Worm (Caenorhabditis elegans) whole organism, L4 larva: ENCODE results near the gene dyc-1.
A peak's percentile ranks its signal among the peaks of the same experiment; 100 is the strongest.

ENCODE experiments used
- F10B5.3 ChIP-seq: sonication (generic microtip); optimal IDR thresholded peaks from 2 replicates; lab custom pipeline; 2016; ENCODE audit warnings: mild to moderate bottlenecking, missing genetic modification characterization, missing compliant biosample characterization
- F49E8.2 ChIP-seq: sonication (generic microtip); optimal IDR thresholded peaks from 2 replicates; lab custom pipeline; 2016; ENCODE audit warnings: missing compliant biosample characterization, mild to moderate bottlenecking, missing genetic modification characterization, borderline replicate concordance
- T20F7.1 ChIP-seq: fragments of 200-800 bp; sonication (Bioruptor generic); optimal IDR thresholded peaks from 2 replicates; lab custom pipeline; 2018; ENCODE audit warnings: mild to moderate bottlenecking, missing genetic modification characterization, missing compliant biosample characterization
- Y48G9A.11 ChIP-seq: fragments of 200-800 bp; sonication (Bioruptor generic); IDR thresholded peaks from 2 replicates; pipeline ENCODE4 v1.3.6; 2022; ENCODE audit warnings: missing genetic modification reagents, missing genetic modification characterization, missing compliant biosample characterization
- ZK337.2 ChIP-seq: fragments of 200-800 bp; sonication (Bioruptor generic); IDR thresholded peaks from 2 replicates; pipeline ENCODE4 v1.3.6; 2022; ENCODE audit warnings: missing genetic modification reagents, missing genetic modification characterization, missing compliant biosample characterization
- ZK546.5 ChIP-seq, 2 experiments: sonication (generic microtip); optimal IDR thresholded peaks; 2 replicates each; lab custom pipeline; 2017; ENCODE audit warnings: missing biosample characterization in 2 of 2, missing genetic modification characterization in 2 of 2
- aha-1 ChIP-seq: fragments of 150-350 bp; peaks from one replicate; lab custom pipeline; 2014; ENCODE audit warnings: missing biosample characterization, missing genetic modification characterization
- ama-1 ChIP-seq: fragments of 150-350 bp; optimal IDR thresholded peaks from 2 replicates; lab custom pipeline; 2014; ENCODE audit warnings: inconsistent platforms, mixed read lengths
- arid-1 ChIP-seq: fragments of 200-800 bp; sonication (Bioruptor generic); conservative IDR thresholded peaks from 2 replicates; pipeline ENCODE4 v1.3.6; 2022; ENCODE audit warnings: missing genetic modification reagents, missing genetic modification characterization, missing compliant biosample characterization
- attf-4 ChIP-seq: sonication (generic microtip); optimal IDR thresholded peaks from 3 replicates; lab custom pipeline; 2017; ENCODE audit warnings: missing biosample characterization, missing genetic modification characterization
- ceh-20 ChIP-seq: fragments of 200-800 bp; sonication (Bioruptor generic); IDR thresholded peaks from 2 replicates; pipeline ENCODE4 v1.3.6; 2022; ENCODE audit warnings: missing genetic modification reagents, missing genetic modification characterization, missing compliant biosample characterization
- ceh-32 ChIP-seq: sonication (generic microtip); optimal IDR thresholded peaks from 2 replicates; lab custom pipeline; 2016; ENCODE audit warnings: mild to moderate bottlenecking, missing genetic modification characterization, missing compliant biosample characterization; ENCODE audit not compliant: poor library complexity
- ces-1 ChIP-seq: fragments of 150-350 bp; sonication (generic microtip); optimal IDR thresholded peaks from 4 replicates; lab custom pipeline; 2014; ENCODE audit warnings: missing biosample characterization, missing genetic modification reagents, missing genetic modification characterization
- daf-12 ChIP-seq: fragments of 150-350 bp; optimal IDR thresholded peaks from 2 replicates; lab custom pipeline; 2014; ENCODE audit warnings: missing biosample characterization, missing genetic modification reagents, missing genetic modification characterization
- daf-19 ChIP-seq: fragments of 200-800 bp; sonication (Bioruptor generic); conservative IDR thresholded peaks from 2 replicates; pipeline ENCODE4 v1.3.6; 2022; ENCODE audit warnings: missing genetic modification characterization, missing compliant biosample characterization
- dmd-6 ChIP-seq: fragments of 200-800 bp; sonication (Bioruptor generic); IDR thresholded peaks from 2 replicates; pipeline ENCODE4 v1.3.6; 2022; ENCODE audit warnings: missing genetic modification reagents, missing genetic modification characterization, missing compliant biosample characterization
- dmd-8 ChIP-seq: fragments of 200-800 bp; sonication (Bioruptor generic); IDR thresholded peaks from 2 replicates; pipeline ENCODE4 v1.3.6; 2022; ENCODE audit warnings: missing genetic modification characterization, missing compliant biosample characterization
- dpl-1 ChIP-seq: fragments of 150-350 bp; optimal IDR thresholded peaks from 2 replicates; lab custom pipeline; 2014; ENCODE audit warnings: missing biosample characterization, missing genetic modification reagents, missing genetic modification characterization
- fkh-10 ChIP-seq: fragments of 150-350 bp; optimal IDR thresholded peaks from 2 replicates; lab custom pipeline; 2014; ENCODE audit warnings: missing biosample characterization, missing genetic modification reagents, missing genetic modification characterization
- fos-1 ChIP-seq: fragments of 150-350 bp; optimal IDR thresholded peaks from 2 replicates; lab custom pipeline; 2014; ENCODE audit warnings: missing biosample characterization, missing genetic modification characterization
- gei-8 ChIP-seq: fragments of 200-800 bp; sonication (Bioruptor generic); optimal IDR thresholded peaks from 2 replicates; lab custom pipeline; 2018; ENCODE audit warnings: mild to moderate bottlenecking, missing genetic modification characterization, missing compliant biosample characterization
- hlh-30 ChIP-seq: sonication (generic microtip); optimal IDR thresholded peaks from 2 replicates; lab custom pipeline; 2017; ENCODE audit warnings: antibody characterized with exemption, mild to moderate bottlenecking, missing genetic modification characterization, missing compliant biosample characterization; ENCODE audit not compliant: insufficient read depth
- jun-1 ChIP-seq: fragments of 150-350 bp; optimal IDR thresholded peaks from 2 replicates; lab custom pipeline; 2014; ENCODE audit warnings: missing biosample characterization, missing genetic modification reagents, missing genetic modification characterization
- lim-7 ChIP-seq: fragments of 200-800 bp; sonication (Bioruptor generic); IDR thresholded peaks from 2 replicates; pipeline ENCODE4 v1.3.6; 2022; ENCODE audit warnings: missing genetic modification characterization, missing compliant biosample characterization
- lin-1 ChIP-seq: fragments of 200-800 bp; sonication (Bioruptor generic); IDR thresholded peaks from 2 replicates; pipeline ENCODE4 v1.3.6; 2022; ENCODE audit warnings: missing genetic modification reagents, missing genetic modification characterization, missing compliant biosample characterization
- lin-13 ChIP-seq: fragments of 150-350 bp; optimal IDR thresholded peaks from 2 replicates; lab custom pipeline; 2014; ENCODE audit warnings: missing biosample characterization, missing genetic modification reagents, missing genetic modification characterization
- lin-29 ChIP-seq: fragments of 200-800 bp; sonication (Bioruptor generic); IDR thresholded peaks from 2 replicates; pipeline ENCODE4 v1.3.6; 2022; ENCODE audit warnings: missing genetic modification reagents, missing genetic modification characterization, missing compliant biosample characterization
- lin-38 ChIP-seq: fragments of 200-800 bp; sonication (Bioruptor generic); IDR thresholded peaks from 2 replicates; pipeline ENCODE4 v1.3.6; 2022; ENCODE audit warnings: missing genetic modification reagents, missing genetic modification characterization, missing compliant biosample characterization
- lin-39 ChIP-seq: fragments of 150-350 bp; optimal IDR thresholded peaks from 2 replicates; lab custom pipeline; 2014; ENCODE audit warnings: missing biosample characterization, missing genetic modification reagents, missing genetic modification characterization
- madf-5 ChIP-seq, 2 experiments: fragments of 200-800 bp; sonication (Bioruptor generic); IDR thresholded peaks; 2 replicates each; pipeline ENCODE4 v1.3.6; 2022; ENCODE audit warnings: missing compliant biosample characterization in 2 of 2, missing genetic modification characterization in 2 of 2
- mep-1 ChIP-seq: fragments of 150-350 bp; sonication (generic microtip); optimal IDR thresholded peaks from 3 replicates; lab custom pipeline; 2014; ENCODE audit warnings: missing biosample characterization, missing genetic modification characterization
- mxl-2 ChIP-seq: fragments of 200-800 bp; sonication (Bioruptor generic); conservative IDR thresholded peaks from 2 replicates; pipeline ENCODE4 v1.3.6; 2022; ENCODE audit warnings: missing genetic modification reagents, missing genetic modification characterization, missing compliant biosample characterization
- mxl-3 ChIP-seq: fragments of 200-800 bp; sonication (Bioruptor generic); optimal IDR thresholded peaks from 2 replicates; lab custom pipeline; 2018; ENCODE audit warnings: mild to moderate bottlenecking, missing genetic modification characterization, missing compliant biosample characterization
- nhr-10 ChIP-seq: fragments of 150-350 bp; optimal IDR thresholded peaks from 2 replicates; lab custom pipeline; 2014; ENCODE audit warnings: missing biosample characterization, missing genetic modification characterization
- nhr-102 ChIP-seq: sonication (generic microtip); optimal IDR thresholded peaks from 2 replicates; lab custom pipeline; 2016; ENCODE audit warnings: mild to moderate bottlenecking, missing genetic modification characterization, moderate library complexity, missing compliant biosample characterization
- nhr-237 ChIP-seq: sonication (generic microtip); optimal IDR thresholded peaks from 2 replicates; lab custom pipeline; 2017; ENCODE audit warnings: missing biosample characterization, missing genetic modification characterization
- nhr-42 ChIP-seq: fragments of 200-800 bp; sonication (Bioruptor generic); IDR thresholded peaks from 2 replicates; pipeline ENCODE4 v1.3.6; 2022; ENCODE audit warnings: missing genetic modification characterization, missing compliant biosample characterization
- nhr-48 ChIP-seq: sonication (generic microtip); optimal IDR thresholded peaks from 2 replicates; lab custom pipeline; 2016; ENCODE audit warnings: mild to moderate bottlenecking, missing genetic modification characterization, missing compliant biosample characterization
- nhr-76 ChIP-seq: fragments of 150-350 bp; optimal IDR thresholded peaks from 2 replicates; lab custom pipeline; 2014; ENCODE audit warnings: missing biosample characterization, missing genetic modification characterization
- nhr-77 ChIP-seq: fragments of 150-350 bp; optimal IDR thresholded peaks from 2 replicates; lab custom pipeline; 2014; ENCODE audit warnings: missing biosample characterization, missing genetic modification characterization
- php-3 ChIP-seq: fragments of 200-800 bp; sonication (Bioruptor generic); IDR thresholded peaks from 2 replicates; pipeline ENCODE4 v1.3.6; 2022; ENCODE audit warnings: missing genetic modification reagents, missing genetic modification characterization, missing compliant biosample characterization
- pqm-1 ChIP-seq: sonication (generic microtip); optimal IDR thresholded peaks from 2 replicates; lab custom pipeline; 2017; ENCODE audit warnings: missing biosample characterization, missing genetic modification characterization
- saeg-2 ChIP-seq: fragments of 200-800 bp; sonication (Bioruptor generic); IDR thresholded peaks from 2 replicates; pipeline ENCODE4 v1.3.6; 2022; ENCODE audit warnings: missing genetic modification reagents, missing genetic modification characterization, missing compliant biosample characterization
- skn-1 ChIP-seq: fragments of 150-350 bp; optimal IDR thresholded peaks from 2 replicates; lab custom pipeline; 2014; ENCODE audit warnings: missing biosample characterization, missing genetic modification characterization
- tag-97 ChIP-seq: fragments of 200-800 bp; sonication (Bioruptor generic); IDR thresholded peaks from 2 replicates; pipeline ENCODE4 v1.3.6; 2022; ENCODE audit warnings: missing genetic modification characterization, missing compliant biosample characterization
- tra-1 ChIP-seq: fragments of 200-800 bp; sonication (Bioruptor generic); IDR thresholded peaks from 2 replicates; pipeline ENCODE4 v1.3.6; 2022; ENCODE audit warnings: missing genetic modification reagents, missing genetic modification characterization, missing compliant biosample characterization
- unc-130 ChIP-seq: sonication (generic microtip); optimal IDR thresholded peaks from 2 replicates; lab custom pipeline; 2016; ENCODE audit warnings: missing genetic modification reagents, missing genetic modification characterization, missing compliant biosample characterization
- unc-39 ChIP-seq: sonication (generic microtip); optimal IDR thresholded peaks from 2 replicates; lab custom pipeline; 2017; ENCODE audit warnings: missing biosample characterization, missing genetic modification characterization
- unc-62 ChIP-seq, 3 experiments: fragments of 150-350 bp in 1 of 3; sonication (generic microtip); optimal IDR thresholded peaks in 2 of 3; peaks in 1 of 3; 1 replicate in 1 of 3; 2 replicates in 2 of 3; lab custom pipeline; 2014 to 2017; ENCODE audit warnings: missing biosample characterization in 3 of 3, missing genetic modification characterization in 3 of 3, missing genetic modification reagents in 3 of 3, missing genotype in 1 of 3
- vab-7 ChIP-seq: fragments of 200-800 bp; sonication (Bioruptor generic); IDR thresholded peaks from 2 replicates; pipeline ENCODE4 v1.3.6; 2022; ENCODE audit warnings: missing genetic modification reagents, missing genetic modification characterization, missing compliant biosample characterization
- zag-1 ChIP-seq: fragments of 150-350 bp; optimal IDR thresholded peaks from 2 replicates; lab custom pipeline; 2014; ENCODE audit warnings: missing biosample characterization, missing genetic modification characterization
- zip-11 ChIP-seq: fragments of 200-800 bp; sonication (Bioruptor generic); IDR thresholded peaks from 2 replicates; pipeline ENCODE4 v1.3.6; 2022; ENCODE audit warnings: missing genetic modification characterization, missing compliant biosample characterization
- zip-2 ChIP-seq: fragments of 150-350 bp; optimal IDR thresholded peaks from 2 replicates; lab custom pipeline; 2014; ENCODE audit warnings: missing biosample characterization, missing genetic modification characterization

dyc-1 gene

DNA sequence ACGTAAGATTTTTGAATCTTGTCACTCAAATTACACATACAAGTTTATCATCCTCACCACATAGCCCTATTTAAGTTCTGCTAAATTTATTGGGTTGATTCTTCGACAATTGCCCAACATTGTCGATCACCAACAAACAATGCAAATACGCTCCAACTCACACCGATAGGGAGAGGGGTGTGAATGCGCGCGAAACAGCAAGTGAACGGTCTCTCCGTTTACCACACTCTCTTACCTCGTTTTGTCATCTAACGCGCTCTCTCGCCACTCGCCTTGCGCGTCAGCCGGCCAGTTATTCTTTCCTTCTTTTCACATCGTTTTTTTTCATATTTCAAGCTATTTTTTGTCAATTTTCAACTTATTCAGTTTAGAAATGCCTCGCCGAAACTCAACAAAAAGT, 52.7 kb downstream of the dyc-1 start, which contains the start of gene F16B12.6 (continued):
- TF ChIP-seq ama-1 (no peak), ceh-20 (0 out of 2 replicates have a peak, but pooled peaks have one; percentile 52), lin-1 (no peak), fkh-10 (peak; percentile 23), nhr-76 (tag; lab: Kevin White, UChicago) (no peak), ZK546.5 (tag; optimal IDR thresholded peaks at IDR 0.05; lab: Kevin White, UChicago) (no peak), lin-13 (peak; percentile 80), nhr-237 (tag; lab: Kevin White, UChicago) (no peak), fos-1 (no peak), gei-8 (GFP tag; lab: Kevin White, UChicago) (no peak), vab-7 (GFP tag; lab: Robert Waterston, UW) (no peak), unc-62 (GFP tag; optimal IDR thresholded peaks at IDR 0.05 in 1 of 2; lab: Kevin White, UChicago) (no peak), unc-62 (tag; optimal IDR thresholded peaks at IDR 0.05; lab: Kevin White, UChicago) (no peak), jun-1 (tag; lab: Kevin White, UChicago) (no peak), lin-39 (tag; lab: Kevin White, UChicago) (no peak), lin-38 (peak; percentile 91), arid-1 (no peak; the same call in 1 of the 2 replicates), skn-1 (no peak), mxl-3 (GFP tag; lab: Kevin White, UChicago) (peak; percentile 46), nhr-10 (tag; lab: Kevin White, UChicago) (no peak), F10B5.3 (no peak), F49E8.2 (tag; lab: Kevin White, UChicago) (no peak), tra-1 (GFP tag; lab: Robert Waterston, UW) (no peak), unc-130 (no peak), ceh-32 (tag; lab: Kevin White, UChicago) (no peak), zip-11 (GFP tag; lab: Robert Waterston, UW) (no peak), madf-5 (GFP tag; IDR thresholded peaks at IDR 0.05; lab: Robert Waterston, UW) (no peak), nhr-42 (peak; percentile 11; the same call in 1 of the 2 replicates), attf-4 (no peak), daf-12 (no peak), dmd-8 (GFP tag; lab: Robert Waterston, UW) (no peak), hlh-30 (peak; percentile 84), mxl-2 (GFP tag; lab: Robert Waterston, UW) (no peak), lim-7 (GFP tag; lab: Robert Waterston, UW) (no peak), aha-1 (tag; lab: Kevin White, UChicago) (peak; percentile 95), saeg-2 (no peak), T20F7.1 (GFP tag; lab: Kevin White, UChicago) (no peak), dmd-6 (GFP tag; lab: Robert Waterston, UW) (peak; percentile 60), zip-2 (no peak), ZK337.2 (GFP tag; lab: Robert Waterston, UW) (no peak), nhr-77 (tag; lab: Kevin White, UChicago) (peak; percentile 43), dpl-1 (GFP tag; lab: Kevin White, UChicago) (peak; percentile 90), pqm-1 (tag; lab: Kevin White, UChicago) (no peak), mep-1 (tag; lab: Kevin White, UChicago) (peak; percentile 85), Y48G9A.11 (GFP tag; lab: Robert Waterston, UW) (no peak), lin-29 (0 out of 2 replicates have a peak, but pooled peaks have one; percentile 28), nhr-48 (tag; lab: Kevin White, UChicago) (no peak), tag-97 (GFP tag; lab: Robert Waterston, UW) (no peak), php-3 (GFP tag; lab: Robert Waterston, UW) (no peak), ces-1 (GFP tag; lab: Kevin White, UChicago) (no peak), daf-19 (no peak), unc-39 (tag; lab: Kevin White, UChicago) (no peak), nhr-102 (tag; lab: Kevin White, UChicago) (no peak), zag-1 (no peak)
